Fruit fly (Drosophila melanogaster) whole organism, embryonic: ENCODE measurements around the gene DnaJ-H.

Experiments
- Asciz ChIP-seq: fragments of 200-800 bp; sonication (Bioruptor generic); optimal IDR thresholded peaks from 2 replicates; lab custom pipeline; 2017; ENCODE audit warnings: missing biosample characterization, mild to moderate bottlenecking, missing genetic modification characterization, missing genetic modification reagents
- CG10321 ChIP-seq: fragments of 200-800 bp; sonication (Bioruptor generic); IDR thresholded peaks from 2 replicates; pipeline ENCODE4 v1.3.6; 2022; ENCODE audit warnings: missing biosample characterization, missing genetic modification characterization
- CG10462 ChIP-seq: fragments of 200-800 bp; sonication (Bioruptor generic); optimal IDR thresholded peaks from 2 replicates; lab custom pipeline; 2016; ENCODE audit warnings: missing biosample characterization, missing genetic modification characterization
- CG13296 ChIP-seq: fragments of 200-800 bp; sonication (Bioruptor generic); optimal IDR thresholded peaks from 3 replicates; lab custom pipeline; 2018; ENCODE audit warnings: missing biosample characterization, mild to moderate bottlenecking, missing genetic modification characterization
- CG14667 ChIP-seq: fragments of 200-800 bp; sonication (Bioruptor generic); IDR thresholded peaks from 2 replicates; pipeline ENCODE4 v1.3.6; 2022; ENCODE audit warnings: missing biosample characterization, missing genetic modification characterization
- CG14965 ChIP-seq: fragments of 200-800 bp; sonication (Bioruptor generic); optimal IDR thresholded peaks from 2 replicates; lab custom pipeline; 2016; ENCODE audit warnings: missing biosample characterization, missing genetic modification characterization, borderline replicate concordance
- CG1603 ChIP-seq: fragments of 200-800 bp; sonication (Bioruptor generic); optimal IDR thresholded peaks from 2 replicates; lab custom pipeline; 2019; ENCODE audit warnings: missing biosample characterization, mild to moderate bottlenecking, missing genetic modification characterization, moderate library complexity
- CG18599 ChIP-seq: fragments of 200-800 bp; sonication (Bioruptor generic); optimal IDR thresholded peaks from 3 replicates; lab custom pipeline; 2017; ENCODE audit warnings: missing biosample characterization, missing genetic modification characterization, mild to moderate bottlenecking, moderate library complexity, missing genetic modification reagents
- CG2129 ChIP-seq: fragments of 200-800 bp; sonication (Bioruptor generic); IDR thresholded peaks from 2 replicates; pipeline ENCODE4 v1.3.6; 2022; ENCODE audit warnings: missing biosample characterization, missing genetic modification characterization; ENCODE audit not compliant: partially characterized antibody
- CG3065 ChIP-seq: fragments of 200-800 bp; sonication (Bioruptor generic); optimal IDR thresholded peaks from 2 replicates; lab custom pipeline; 2016; ENCODE audit warnings: missing biosample characterization, missing genetic modification characterization
- CG43689 ChIP-seq: fragments of 200-800 bp; sonication (Bioruptor generic); IDR thresholded peaks from 2 replicates; pipeline ENCODE4 v1.3.6; 2022; ENCODE audit warnings: missing biosample characterization, missing genetic modification characterization
- CG4424 ChIP-seq: fragments of 200-800 bp; sonication (Bioruptor generic); optimal IDR thresholded peaks from 3 replicates; lab custom pipeline; 2016; ENCODE audit warnings: missing biosample characterization, missing genetic modification characterization
- CG4617 ChIP-seq: fragments of 200-800 bp; sonication (Bioruptor generic); optimal IDR thresholded peaks from 3 replicates; lab custom pipeline; 2016; ENCODE audit warnings: missing biosample characterization, missing genetic modification characterization, borderline replicate concordance
- CG4707 ChIP-seq: fragments of 200-800 bp; sonication (Bioruptor generic); optimal IDR thresholded peaks from 2 replicates; lab custom pipeline; 2018; ENCODE audit warnings: missing biosample characterization, mild to moderate bottlenecking, missing genetic modification characterization, moderate library complexity
- CG4854 ChIP-seq: fragments of 200-800 bp; sonication (Bioruptor generic); optimal IDR thresholded peaks from 2 replicates; lab custom pipeline; 2016; ENCODE audit warnings: missing biosample characterization, missing genetic modification characterization, inconsistent platforms
- CG7928 ChIP-seq: fragments of 200-800 bp; sonication (Bioruptor generic); optimal IDR thresholded peaks from 2 replicates; lab custom pipeline; 2017; ENCODE audit warnings: missing biosample characterization, mild to moderate bottlenecking, missing genetic modification characterization
- CG7987 ChIP-seq: fragments of 200-800 bp; sonication (Bioruptor generic); optimal IDR thresholded peaks from 2 replicates; lab custom pipeline; 2018; ENCODE audit warnings: missing biosample characterization, mild to moderate bottlenecking, missing genetic modification characterization, moderate library complexity
- CG8290 ChIP-seq, 3 experiments: fragments of 200-800 bp; sonication (Bioruptor generic); optimal IDR thresholded peaks; 2 replicates each; lab custom pipeline; 2016 to 2019; ENCODE audit warnings: missing biosample characterization in 3 of 3, missing genetic modification characterization in 3 of 3, mild to moderate bottlenecking in 2 of 3, moderate library complexity in 1 of 3
- D19A ChIP-seq: fragments of 200-800 bp; optimal IDR thresholded peaks from 3 replicates; lab custom pipeline; 2019; ENCODE audit warnings: missing biosample characterization, mild to moderate bottlenecking, missing genetic modification characterization, moderate library complexity
- Dll ChIP-seq: fragments of 200-800 bp; sonication (Bioruptor generic); IDR thresholded peaks from 4 replicates; pipeline ENCODE4 v1.3.6; 2022; ENCODE audit warnings: missing biosample characterization, missing genetic modification characterization; ENCODE audit not compliant: partially characterized antibody
- Dp ChIP-seq: fragments of 200-800 bp; sonication (Bioruptor generic); optimal IDR thresholded peaks from 2 replicates; lab custom pipeline; 2018; ENCODE audit warnings: missing biosample characterization, mild to moderate bottlenecking, missing genetic modification characterization, moderate library complexity
- Eip74EF ChIP-seq, 2 experiments: fragments of 200-800 bp in 1 of 2; fragments of >200 bp in 1 of 2; sonication (Bioruptor generic) in 1 of 2; optimal IDR thresholded peaks; 2 replicates each; lab custom pipeline; 2017 to 2019; ENCODE audit warnings: missing biosample characterization in 2 of 2, missing genetic modification characterization in 2 of 2, mild to moderate bottlenecking in 1 of 2, moderate library complexity in 1 of 2
- Ets65A ChIP-seq: fragments of 200-800 bp; sonication (Bioruptor generic); peaks from one replicate; lab custom pipeline; 2016; ENCODE audit warnings: missing biosample characterization, missing genetic modification characterization
- Hr39 ChIP-seq: fragments of >200 bp; optimal IDR thresholded peaks from 2 replicates; lab custom pipeline; 2017
- NFAT ChIP-seq: fragments of 200-800 bp; sonication (Bioruptor generic); IDR thresholded peaks from 2 replicates; pipeline ENCODE4 v1.3.6; 2022; ENCODE audit warnings: missing biosample characterization, missing genetic modification characterization
- Nf-YB ChIP-seq: fragments of 200-800 bp; sonication (Bioruptor generic); optimal IDR thresholded peaks from 3 replicates; lab custom pipeline; 2019; ENCODE audit warnings: missing biosample characterization, mild to moderate bottlenecking, missing genetic modification characterization, moderate library complexity
- NfI ChIP-seq: fragments of 200-800 bp; sonication (Bioruptor generic); optimal IDR thresholded peaks from 3 replicates; lab custom pipeline; 2018; ENCODE audit warnings: missing biosample characterization, mild to moderate bottlenecking, missing genetic modification characterization, moderate library complexity
- Sox100B ChIP-seq: fragments of 200-800 bp; sonication (Bioruptor generic); optimal IDR thresholded peaks from 3 replicates; lab custom pipeline; 2018; ENCODE audit warnings: missing biosample characterization, mild to moderate bottlenecking, missing genetic modification characterization
- Spps ChIP-seq: fragments of 200-800 bp; sonication (Bioruptor generic); optimal IDR thresholded peaks from 2 replicates; lab custom pipeline; 2018; ENCODE audit warnings: missing biosample characterization, mild to moderate bottlenecking, missing genetic modification characterization
- Stat92E ChIP-seq, 3 experiments: fragments of >200 bp in 2 of 3; fragments of 200-800 bp in 1 of 3; sonication (Bioruptor generic) in 1 of 3; optimal IDR thresholded peaks; 2 replicates each; lab custom pipeline; 2017 to 2019; ENCODE audit warnings: missing biosample characterization in 3 of 3, missing genetic modification characterization in 3 of 3, mild to moderate bottlenecking in 1 of 3, moderate library complexity in 1 of 3
- TFAM ChIP-seq: fragments of 200-800 bp; sonication (Bioruptor generic); optimal IDR thresholded peaks from 2 replicates; lab custom pipeline; 2017; ENCODE audit warnings: missing biosample characterization, missing genetic modification characterization, inconsistent platforms
- Taf1 ChIP-seq: fragments of 200-800 bp; sonication (Bioruptor generic); IDR thresholded peaks from 2 replicates; pipeline ENCODE4 v1.3.6; 2022; ENCODE audit warnings: missing biosample characterization, missing genetic modification characterization
- YL-1 ChIP-seq: fragments of 200-800 bp; sonication (Bioruptor generic); optimal IDR thresholded peaks from 3 replicates; lab custom pipeline; 2017; ENCODE audit warnings: missing biosample characterization, mild to moderate bottlenecking, missing genetic modification characterization
- abd-A ChIP-seq: fragments of 200-800 bp; sonication (Bioruptor generic); optimal IDR thresholded peaks from 3 replicates; lab custom pipeline; 2019; ENCODE audit warnings: missing biosample characterization, mild to moderate bottlenecking, missing genetic modification characterization, moderate library complexity
- ara ChIP-seq: fragments of 200-800 bp; sonication (Bioruptor generic); IDR thresholded peaks from 2 replicates; pipeline ENCODE4 v1.3.6; 2022; ENCODE audit warnings: missing biosample characterization, missing genetic modification characterization
- bsh ChIP-seq, 2 experiments: fragments of 200-800 bp; sonication (Bioruptor generic); optimal IDR thresholded peaks; 2 replicates each; lab custom pipeline; 2017 to 2018; ENCODE audit warnings: mild to moderate bottlenecking in 2 of 2, missing biosample characterization in 2 of 2, missing genetic modification characterization in 2 of 2, moderate library complexity in 1 of 2
- crol ChIP-seq: fragments of 200-800 bp; sonication (Bioruptor generic); IDR thresholded peaks from 2 replicates; pipeline ENCODE4 v1.3.6; 2022; ENCODE audit warnings: missing biosample characterization, missing genetic modification characterization
- dmrt99B ChIP-seq: fragments of 200-800 bp; sonication (Bioruptor generic); optimal IDR thresholded peaks from 2 replicates; lab custom pipeline; 2018; ENCODE audit warnings: missing biosample characterization, mild to moderate bottlenecking, missing genetic modification characterization, moderate library complexity
- eve ChIP-seq, 2 experiments: fragments of >200 bp; optimal IDR thresholded peaks; 2 replicates each; lab custom pipeline; 2017; ENCODE audit warnings: missing biosample characterization in 2 of 2, missing genetic modification characterization in 2 of 2
- lola ChIP-seq, 3 experiments: fragments of >200 bp in 2 of 3; fragments of 200-800 bp in 1 of 3; sonication (Bioruptor generic) in 1 of 3; optimal IDR thresholded peaks; 2 replicates each; lab custom pipeline; 2017 to 2019; ENCODE audit warnings: missing biosample characterization in 3 of 3, missing genetic modification characterization in 3 of 3, mild to moderate bottlenecking in 1 of 3, moderate library complexity in 1 of 3
- luna ChIP-seq: fragments of 200-800 bp; sonication (Bioruptor generic); optimal IDR thresholded peaks from 2 replicates; lab custom pipeline; 2016; ENCODE audit warnings: missing biosample characterization, missing genetic modification characterization
- org-1 ChIP-seq: fragments of 200-800 bp; sonication (Bioruptor generic); optimal IDR thresholded peaks from 2 replicates; lab custom pipeline; 2017; ENCODE audit warnings: missing biosample characterization, missing genetic modification characterization
- pb ChIP-seq: fragments of 200-800 bp; sonication (Bioruptor generic); optimal IDR thresholded peaks from 3 replicates; lab custom pipeline; 2016; ENCODE audit warnings: missing biosample characterization, missing genetic modification characterization
- pzg ChIP-seq: fragments of 200-800 bp; sonication (Bioruptor generic); optimal IDR thresholded peaks from 3 replicates; lab custom pipeline; 2018; ENCODE audit warnings: missing biosample characterization, mild to moderate bottlenecking, missing genetic modification characterization, moderate library complexity
- rib ChIP-seq: fragments of 200-800 bp; sonication (Bioruptor generic); IDR thresholded peaks from 2 replicates; pipeline ENCODE4 v1.3.6; 2022; ENCODE audit warnings: missing biosample characterization, missing genetic modification characterization
- sqz ChIP-seq: fragments of 200-800 bp; sonication (Bioruptor generic); optimal IDR thresholded peaks from 3 replicates; lab custom pipeline; 2018; ENCODE audit warnings: missing biosample characterization, mild to moderate bottlenecking, missing genetic modification characterization
- tll ChIP-seq, 2 experiments: fragments of 200-800 bp in 1 of 2; fragments of >200 bp in 1 of 2; sonication (Bioruptor generic) in 1 of 2; optimal IDR thresholded peaks; 2 replicates each; lab custom pipeline; 2017 to 2019; ENCODE audit warnings: missing biosample characterization in 2 of 2, missing genetic modification characterization in 2 of 2, mild to moderate bottlenecking in 1 of 2, moderate library complexity in 1 of 2
- vvl ChIP-seq: fragments of 200-800 bp; sonication (Bioruptor generic); IDR thresholded peaks from 2 replicates; pipeline ENCODE4 v1.3.6; 2022; ENCODE audit warnings: missing biosample characterization, missing genetic modification characterization

DnaJ-H gene

dm6 chr2L:13176701-13177249 is 10.9 kb upstream of the DnaJ-H start, which contains the start of the genes Sfmbt and CG5439 (continued):
- TF ChIP-seq org-1 (GFP tag; lab: Kevin White, UChicago) = no peak
- peak in 1 of 3 experiments; percentile 30 for TF ChIP-seq Stat92E (GFP tag; optimal IDR thresholded peaks at IDR 0.05; lab: Kevin White, UChicago)
- peak; percentile 89 for TF ChIP-seq pzg (GFP tag; lab: Kevin White, UChicago)
- peak in 1 of 2 experiments; percentile 50 for TF ChIP-seq bsh (GFP tag; optimal IDR thresholded peaks at IDR 0.05; lab: Kevin White, UChicago)
- TF ChIP-seq Sox100B (GFP tag; lab: Kevin White, UChicago) = no peak
- peak; percentile 22 for TF ChIP-seq Spps
- TF ChIP-seq CG10321 (GFP tag; lab: Robert Waterston, UW) = no peak
- TF ChIP-seq CG8290 (GFP tag; optimal IDR thresholded peaks at IDR 0.05; lab: Kevin White, UChicago) = peak; percentile 75
- peak in 1 of 2 experiments; percentile 58 for TF ChIP-seq CG8290 (tag; optimal IDR thresholded peaks at IDR 0.05; lab: Kevin White, UChicago)
- TF ChIP-seq CG4707 (GFP tag; lab: Kevin White, UChicago) = no peak
- no peak for TF ChIP-seq CG2129 (GFP tag; lab: Robert Waterston, UW)
- TF ChIP-seq luna (GFP tag; lab: Kevin White, UChicago) = peak; percentile 60
- no peak; the same call in 1 of the 2 replicates for TF ChIP-seq Taf1 (GFP tag; lab: Robert Waterston, UW)
- TF ChIP-seq CG7928 (GFP tag; lab: Kevin White, UChicago) = peak; percentile 100
- no peak for TF ChIP-seq CG1603 (tag; lab: Kevin White, UChicago)
- no peak for TF ChIP-seq CG14965 (GFP tag; lab: Kevin White, UChicago)
- peak; percentile 71 for TF ChIP-seq CG4854
- no peak for TF ChIP-seq ara (GFP tag; lab: Robert Waterston, UW)
- peak; percentile 74 for TF ChIP-seq CG3065
- no peak for TF ChIP-seq eve (GFP tag; optimal IDR thresholded peaks at IDR 0.05; lab: Kevin White, UChicago)
- TF ChIP-seq lola (GFP tag; optimal IDR thresholded peaks at IDR 0.05; lab: Kevin White, UChicago) = peak in 1 of 3 experiments; percentile 70
- TF ChIP-seq Nf-YB (GFP tag; lab: Kevin White, UChicago) = peak; percentile 21
- peak; percentile 60 for TF ChIP-seq pb
- TF ChIP-seq CG18599 = no peak
- no peak for TF ChIP-seq Hr39 (lab: Kevin White, UChicago)
- peak; percentile 48 for TF ChIP-seq Dp (GFP tag; lab: Kevin White, UChicago)
- peak; percentile 83 for TF ChIP-seq CG4424 (GFP tag; lab: Kevin White, UChicago)
- TF ChIP-seq CG14667 (GFP tag; lab: Robert Waterston, UW) = peak; percentile 64; the same call in 1 of the 2 replicates
- peak; percentile 31; the same call in 1 of the 2 replicates for TF ChIP-seq vvl (GFP tag; lab: Robert Waterston, UW)
- TF ChIP-seq Ets65A = peak; percentile 98
- TF ChIP-seq YL-1 = peak; percentile 94
- TF ChIP-seq D19A (tag; lab: Kevin White, UChicago) = no peak
- TF ChIP-seq NfI (GFP tag; lab: Kevin White, UChicago) = peak; percentile 74
- no peak for TF ChIP-seq TFAM (GFP tag; lab: Kevin White, UChicago)
- TF ChIP-seq Asciz = no peak
- no peak for TF ChIP-seq abd-A (tag; lab: Kevin White, UChicago)
- TF ChIP-seq crol = no peak
- TF ChIP-seq Dll (GFP tag; lab: Robert Waterston, UW) = peak; percentile 64; the same call in 3 of the 4 replicates
- TF ChIP-seq CG10462 (GFP tag; lab: Kevin White, UChicago) = peak; percentile 46
- no peak for TF ChIP-seq CG13296 (GFP tag; lab: Kevin White, UChicago)
- peak; percentile 88 for TF ChIP-seq CG4617 (GFP tag; lab: Kevin White, UChicago)
- peak; percentile 59 to 80 for TF ChIP-seq tll (GFP tag; optimal IDR thresholded peaks at IDR 0.05; lab: Kevin White, UChicago)
- no peak for TF ChIP-seq Eip74EF (GFP tag; optimal IDR thresholded peaks at IDR 0.05; lab: Kevin White, UChicago)
- peak; percentile 15 for TF ChIP-seq CG7987
- TF ChIP-seq rib = peak; percentile 85
- peak; percentile 73 for TF ChIP-seq NFAT (GFP tag; lab: Robert Waterston, UW)
- no peak for TF ChIP-seq CG43689 (GFP tag; lab: Robert Waterston, UW)
- TF ChIP-seq dmrt99B (tag; lab: Kevin White, UChicago) = no peak
- TF ChIP-seq sqz (GFP tag; lab: Kevin White, UChicago) = no peak
